Worm (Caenorhabditis elegans): ENCODE results near the gene sri-2.
"Not testable (repeated sequence)": the region's sequence is repeated elsewhere in the genome, so short reads cannot be mapped to it uniquely, and the experiment has no call there.

Gene sri-2

ce11 chrV:15952762-15953161, 12.3 kb downstream of the sri-2 start, which contains the start of gene srw-56:
Gene srw-56 (minus strand): TSS chrV:15952862.
- TF ChIP-seq mdl-1 (tag; optimal IDR thresholded peaks at IDR 0.05) = no peak
- TF ChIP-seq efl-1 (optimal IDR thresholded peaks at IDR 0.05) = no peak
- peak in 1 of 2 experiments; percentile 61 for TF ChIP-seq efl-1 (GFP tag; optimal IDR thresholded peaks at IDR 0.05 in 1 of 2)
- no peak for TF ChIP-seq efl-3 (GFP tag; optimal IDR thresholded peaks at IDR 0.05)
- TF ChIP-seq lin-13 (GFP tag; optimal IDR thresholded peaks at IDR 0.05) = no peak
- no peak for TF ChIP-seq ceh-90 (tag; optimal IDR thresholded peaks at IDR 0.05)
- TF ChIP-seq nhr-85 (tag) = no peak

- TF ChIP-seq irx-1 (tag; optimal IDR thresholded peaks at IDR 0.05) (no peak), efl-1 (optimal IDR thresholded peaks at IDR 0.05) (no peak), efl-1 (GFP tag; optimal IDR thresholded peaks at IDR 0.05 in 1 of 2) (no peak), nhr-20 (tag; optimal IDR thresholded peaks at IDR 0.05) (no peak)
Observed at ce11 chrV:15950903-15951302, 14.1 kb downstream of the sri-2 start, which contains the start of gene srw-59. Gene srw-59 (minus strand): TSS chrV:15951003.

- TF ChIP-seq nhr-47 (tag; optimal IDR thresholded peaks at IDR 0.05) = no peak
- TF ChIP-seq dsc-1 (tag; optimal IDR thresholded peaks at IDR 0.05) = no peak
- no peak for TF ChIP-seq egl-13 (tag; optimal IDR thresholded peaks at IDR 0.05)
- TF ChIP-seq fos-1 (tag; optimal IDR thresholded peaks at IDR 0.05) = no peak
- no peak for TF ChIP-seq Y116A8C.19 (tag; optimal IDR thresholded peaks at IDR 0.05; ENCODE audit: borderline replicate concordance)
- TF ChIP-seq rnt-1 (tag; optimal IDR thresholded peaks at IDR 0.05) = no peak
- no peak for TF ChIP-seq elt-3 (tag; optimal IDR thresholded peaks at IDR 0.05)
- no peak for TF ChIP-seq mef-2 (tag; optimal IDR thresholded peaks at IDR 0.05)
Observed at ce11 chrV:15943125-15943524, 21.9 kb downstream of the sri-2 start, which contains the start of gene srw-53. Gene srw-53 (plus strand): TSS chrV:15943425.

- no peak for TF ChIP-seq alr-1 (tag; optimal IDR thresholded peaks at IDR 0.05; ENCODE audit: borderline replicate concordance)
- TF ChIP-seq dpl-1 (GFP tag; optimal IDR thresholded peaks at IDR 0.05) = no peak
- no peak for TF ChIP-seq snu-23 (GFP tag; optimal IDR thresholded peaks at IDR 0.05)
- no peak for TF ChIP-seq pag-3 (tag; optimal IDR thresholded peaks at IDR 0.05; ENCODE audit: borderline replicate concordance, insufficient read depth)
- no peak for TF ChIP-seq egl-27 (tag; optimal IDR thresholded peaks at IDR 0.05)
- no peak for TF ChIP-seq nhr-28 (tag; optimal IDR thresholded peaks at IDR 0.05)
- TF ChIP-seq lin-15B (tag; optimal IDR thresholded peaks at IDR 0.05) = no peak
- no peak for TF ChIP-seq unc-130 (tag; optimal IDR thresholded peaks at IDR 0.05)
- TF ChIP-seq nhr-71 (tag; optimal IDR thresholded peaks at IDR 0.05) = no peak
- TF ChIP-seq mep-1 (tag; optimal IDR thresholded peaks at IDR 0.05) = no peak
- TF ChIP-seq dsc-1 (tag; optimal IDR thresholded peaks at IDR 0.05) = no peak
- TF ChIP-seq ces-1 (GFP tag; optimal IDR thresholded peaks at IDR 0.05) = no peak
- no peak for TF ChIP-seq ztf-4 (tag; optimal IDR thresholded peaks at IDR 0.05)
- TF ChIP-seq mdl-1 (tag; optimal IDR thresholded peaks at IDR 0.05) = no peak
- no peak for TF ChIP-seq unc-98 (GFP tag; IDR thresholded peaks at IDR 0.05)
- TF ChIP-seq ceh-88 (GFP tag; IDR thresholded peaks at IDR 0.05) = no peak
- TF ChIP-seq irx-1 (tag; optimal IDR thresholded peaks at IDR 0.05) = no peak
- TF ChIP-seq aha-1 (tag; optimal IDR thresholded peaks at IDR 0.05) = no peak
Observed at ce11 chrV:15940254-15940653, 24.8 kb downstream of the sri-2 start, which contains the start of gene srw-55. Gene srw-55 (minus strand): TSS chrV:15940354.

ce11 chrV:15932390-15932789, 32.6 kb downstream of the sri-2 start, which contains the start of gene srw-26:
Gene srw-26 (minus strand): TSS chrV:15932490.
- TF ChIP-seq ceh-90 (tag; optimal IDR thresholded peaks at IDR 0.05) (no peak), mep-1 (tag; optimal IDR thresholded peaks at IDR 0.05) (no peak)

ce11 chrV:15929882-15930281, 35.1 kb downstream of the sri-2 start, which contains the start of gene srbc-77:
Gene srbc-77 (plus strand): TSS chrV:15930182.
- not testable (repeated sequence) for TF ChIP-seq blmp-1 (tag; optimal IDR thresholded peaks at IDR 0.05); lin-14 (GFP tag; optimal IDR thresholded peaks at IDR 0.05); mef-2 (tag; optimal IDR thresholded peaks at IDR 0.05)

Data from whole organism, L1 larva.